Fruit fly (Drosophila melanogaster) whole organism, embryonic: Measurements from ENCODE around the gene Plap.

ENCODE experiments used
- Bgb ChIP-seq: fragments of 200-800 bp; sonication (Bioruptor generic); IDR thresholded peaks from 2 replicates; pipeline ENCODE4 v1.3.6; 2022; ENCODE audit warnings: missing biosample characterization, missing genetic modification characterization; ENCODE audit not compliant: partially characterized antibody
- Blimp-1 ChIP-seq: fragments of 200-800 bp; sonication (Bioruptor generic); optimal IDR thresholded peaks from 3 replicates; lab custom pipeline; 2018; ENCODE audit warnings: missing biosample characterization, missing genetic modification characterization, mild to moderate bottlenecking, moderate library complexity, missing genetic modification reagents
- CG10209 ChIP-seq: fragments of 200-800 bp; sonication (Bioruptor generic); optimal IDR thresholded peaks from 3 replicates; lab custom pipeline; 2017; ENCODE audit warnings: missing biosample characterization, mild to moderate bottlenecking, missing genetic modification characterization, missing genetic modification reagents
- CG10321 ChIP-seq: fragments of 200-800 bp; sonication (Bioruptor generic); IDR thresholded peaks from 2 replicates; pipeline ENCODE4 v1.3.6; 2022; ENCODE audit warnings: missing biosample characterization, missing genetic modification characterization
- CG11695 ChIP-seq: fragments of 200-800 bp; sonication (Bioruptor generic); IDR thresholded peaks from 3 replicates; pipeline ENCODE4 v1.3.6; 2022; ENCODE audit warnings: missing biosample characterization, missing genetic modification characterization
- CG14441 ChIP-seq: fragments of 200-800 bp; sonication (Bioruptor generic); IDR thresholded peaks from 2 replicates; pipeline ENCODE4 v1.3.6; 2022; ENCODE audit warnings: missing biosample characterization, missing genetic modification characterization
- CG14667 ChIP-seq: fragments of 200-800 bp; sonication (Bioruptor generic); IDR thresholded peaks from 2 replicates; pipeline ENCODE4 v1.3.6; 2022; ENCODE audit warnings: missing biosample characterization, missing genetic modification characterization
- CG15601 ChIP-seq: fragments of 200-800 bp; sonication (Bioruptor generic); optimal IDR thresholded peaks from 3 replicates; lab custom pipeline; 2019; ENCODE audit warnings: missing biosample characterization, mild to moderate bottlenecking, missing genetic modification characterization, moderate library complexity
- CG17385 ChIP-seq: fragments of 200-800 bp; sonication (Bioruptor generic); optimal IDR thresholded peaks from 3 replicates; lab custom pipeline; 2018; ENCODE audit warnings: missing biosample characterization, mild to moderate bottlenecking, missing genetic modification characterization
- CG2129 ChIP-seq: fragments of 200-800 bp; sonication (Bioruptor generic); IDR thresholded peaks from 2 replicates; pipeline ENCODE4 v1.3.6; 2022; ENCODE audit warnings: missing biosample characterization, missing genetic modification characterization; ENCODE audit not compliant: partially characterized antibody
- CG2712 ChIP-seq: fragments of 200-800 bp; optimal IDR thresholded peaks from 3 replicates; lab custom pipeline; 2019; ENCODE audit warnings: missing biosample characterization, mild to moderate bottlenecking, missing genetic modification characterization, moderate library complexity
- CG30403 ChIP-seq: fragments of 200-800 bp; sonication (Bioruptor generic); optimal IDR thresholded peaks from 3 replicates; lab custom pipeline; 2016; ENCODE audit warnings: missing biosample characterization, missing genetic modification characterization
- CG31224 ChIP-seq: fragments of 200-800 bp; sonication (Bioruptor generic); IDR thresholded peaks from 2 replicates; pipeline ENCODE4 v1.3.6; 2022; ENCODE audit warnings: missing biosample characterization, missing genetic modification characterization
- CG31441 ChIP-seq: fragments of 200-800 bp; sonication (Bioruptor generic); IDR thresholded peaks from 2 replicates; pipeline ENCODE4 v1.3.6; 2022; ENCODE audit warnings: missing biosample characterization, missing genetic modification characterization
- CG33213 ChIP-seq: fragments of 200-800 bp; sonication (Bioruptor generic); optimal IDR thresholded peaks from 3 replicates; lab custom pipeline; 2016; ENCODE audit warnings: missing biosample characterization, missing genetic modification characterization
- CG3726 ChIP-seq: fragments of 200-800 bp; sonication (Bioruptor generic); IDR thresholded peaks from 3 replicates; pipeline ENCODE4, ENCODE4 v1.3.6; 2022; ENCODE audit warnings: missing biosample characterization, missing genetic modification characterization
- CG6654 ChIP-seq: fragments of 200-800 bp; sonication (Bioruptor generic); optimal IDR thresholded peaks from 2 replicates; lab custom pipeline; 2017; ENCODE audit warnings: missing biosample characterization, mild to moderate bottlenecking, missing genetic modification characterization
- CG9727 ChIP-seq: fragments of 200-800 bp; sonication (Bioruptor generic); optimal IDR thresholded peaks from 3 replicates; lab custom pipeline; 2017; ENCODE audit warnings: missing biosample characterization, mild to moderate bottlenecking, missing genetic modification characterization
- Camta ChIP-seq: fragments of 200-800 bp; sonication (Bioruptor generic); optimal IDR thresholded peaks from 2 replicates; lab custom pipeline; 2016; ENCODE audit warnings: missing biosample characterization, missing genetic modification characterization
- CkIIα-i1 ChIP-seq: fragments of 200-800 bp; sonication (Bioruptor generic); IDR thresholded peaks from 2 replicates; pipeline ENCODE4 v1.3.6; 2022; ENCODE audit warnings: missing biosample characterization, missing genetic modification characterization
- Dip2 ChIP-seq: fragments of 200-800 bp; sonication (Bioruptor generic); IDR thresholded peaks from 2 replicates; pipeline ENCODE4 v1.3.6; 2022; ENCODE audit warnings: missing biosample characterization, missing genetic modification characterization
- Dip3 ChIP-seq: fragments of 200-800 bp; sonication (Bioruptor generic); optimal IDR thresholded peaks from 3 replicates; lab custom pipeline; 2016; ENCODE audit warnings: missing biosample characterization, missing genetic modification characterization
- Dref ChIP-seq: fragments of 200-800 bp; sonication (Bioruptor generic); IDR thresholded peaks from 2 replicates; pipeline ENCODE4 v1.3.6; 2022; ENCODE audit warnings: missing biosample characterization, missing genetic modification characterization
- Neu2 ChIP-seq: fragments of 200-800 bp; sonication (Bioruptor generic); optimal IDR thresholded peaks from 3 replicates; lab custom pipeline; 2016; ENCODE audit warnings: missing biosample characterization, missing genetic modification characterization, borderline replicate concordance
- Nf-YA ChIP-seq: fragments of 200-800 bp; sonication (Bioruptor generic); IDR thresholded peaks from 2 replicates; pipeline ENCODE4 v1.3.6; 2022; ENCODE audit warnings: missing biosample characterization, missing genetic modification characterization
- Pdp1 ChIP-seq, 2 experiments: fragments of 200-800 bp; sonication (Bioruptor generic); optimal IDR thresholded peaks; 3 replicates each; lab custom pipeline; 2016; ENCODE audit warnings: missing biosample characterization in 2 of 2, missing genetic modification characterization in 2 of 2, mild to moderate bottlenecking in 1 of 2, moderate library complexity in 1 of 2
- Usf ChIP-seq: fragments of 200-800 bp; sonication (Bioruptor generic); optimal IDR thresholded peaks from 2 replicates; lab custom pipeline; 2017; ENCODE audit warnings: missing genotype, missing biosample characterization, missing genetic modification characterization
- bab2 ChIP-seq: fragments of 200-800 bp; sonication (Bioruptor generic); optimal IDR thresholded peaks from 2 replicates; lab custom pipeline; 2016; ENCODE audit warnings: missing biosample characterization, missing genetic modification characterization
- bcd ChIP-seq: fragments of 200-800 bp; sonication (Bioruptor generic); optimal IDR thresholded peaks from 2 replicates; lab custom pipeline; 2017; ENCODE audit warnings: missing biosample characterization, mild to moderate bottlenecking, missing genetic modification characterization
- btn ChIP-seq: fragments of 200-800 bp; sonication (Bioruptor generic); optimal IDR thresholded peaks from 2 replicates; lab custom pipeline; 2016; ENCODE audit warnings: missing biosample characterization, missing genetic modification characterization
- caup ChIP-seq: fragments of 200-800 bp; sonication (Bioruptor generic); optimal IDR thresholded peaks from 3 replicates; lab custom pipeline; 2017; ENCODE audit warnings: missing biosample characterization, mild to moderate bottlenecking, missing genetic modification characterization, moderate library complexity; ENCODE audit not compliant: severe bottlenecking
- eyg ChIP-seq: fragments of 200-800 bp; sonication (Bioruptor generic); optimal IDR thresholded peaks from 3 replicates; lab custom pipeline; 2016; ENCODE audit warnings: missing biosample characterization, missing genetic modification characterization
- fru ChIP-seq: fragments of >200 bp; optimal IDR thresholded peaks from 2 replicates; lab custom pipeline; 2017
- gfzf ChIP-seq: fragments of 200-800 bp; sonication (Bioruptor generic); optimal IDR thresholded peaks from 2 replicates; lab custom pipeline; 2016; ENCODE audit warnings: missing biosample characterization, mild to moderate bottlenecking, missing genetic modification characterization, moderate library complexity
- klu ChIP-seq: fragments of 200-800 bp; sonication (Bioruptor generic); IDR thresholded peaks from 2 replicates; pipeline ENCODE4 v1.3.6; 2022; ENCODE audit warnings: missing biosample characterization, missing genetic modification characterization
- nau ChIP-seq: fragments of 200-800 bp; sonication (Bioruptor generic); optimal IDR thresholded peaks from 3 replicates; lab custom pipeline; 2017; ENCODE audit warnings: missing biosample characterization, mild to moderate bottlenecking, missing genetic modification characterization, missing genetic modification reagents
- onecut ChIP-seq: fragments of 200-800 bp; sonication (Bioruptor generic); IDR thresholded peaks from 2 replicates; pipeline ENCODE4 v1.3.6; 2022; ENCODE audit warnings: missing biosample characterization, missing genetic modification characterization
- pan ChIP-seq, 4 experiments: fragments of >200 bp in 3 of 4; fragments of 200-800 bp in 1 of 4; sonication (Bioruptor generic) in 1 of 4; optimal IDR thresholded peaks in 3 of 4; IDR thresholded peaks in 1 of 4; 2 replicates each; pipeline versions ENCODE4 v1.3.6 to Lab custom; 2017 to 2022; ENCODE audit warnings: missing biosample characterization in 2 of 4, missing genetic modification characterization in 2 of 4, mixed read lengths in 1 of 4
- peb ChIP-seq: fragments of 200-800 bp; sonication (Bioruptor generic); IDR thresholded peaks from 2 replicates; pipeline ENCODE4 v1.3.6; 2022; ENCODE audit warnings: missing biosample characterization, missing genetic modification characterization
- sim ChIP-seq: fragments of 200-800 bp; sonication (Bioruptor generic); IDR thresholded peaks from 2 replicates; pipeline ENCODE4 v1.3.6; 2022; ENCODE audit warnings: missing biosample characterization, missing genetic modification characterization
- sqz ChIP-seq: fragments of 200-800 bp; sonication (Bioruptor generic); optimal IDR thresholded peaks from 3 replicates; lab custom pipeline; 2018; ENCODE audit warnings: missing biosample characterization, mild to moderate bottlenecking, missing genetic modification characterization

Plap gene

dm6 chr2L:1172704-1173107 lies 2.5 kb upstream of the Plap start, which contains the start of the genes Charon and CG4887 (continued):
- TF ChIP-seq onecut (GFP tag; lab: Robert Waterston, UW): peak; percentile 56
- no peak for TF ChIP-seq fru (lab: Kevin White, UChicago)
- peak; percentile 73 for TF ChIP-seq caup (GFP tag; lab: Kevin White, UChicago)
- peak; percentile 55 for TF ChIP-seq Dref (GFP tag; lab: Robert Waterston, UW)
- TF ChIP-seq CG6654 (GFP tag; lab: Kevin White, UChicago): peak; percentile 16
- TF ChIP-seq CG2712 (tag; lab: Kevin White, UChicago): peak; percentile 83
- TF ChIP-seq CG31224 (GFP tag; lab: Robert Waterston, UW): peak; percentile 55; the same call in 1 of the 2 replicates
- TF ChIP-seq CG31441 (GFP tag; lab: Robert Waterston, UW): no peak
- TF ChIP-seq CG14441 (GFP tag; lab: Robert Waterston, UW): peak; percentile 78
- TF ChIP-seq btn (GFP tag; lab: Kevin White, UChicago): no peak
- TF ChIP-seq Pdp1 (GFP tag; optimal IDR thresholded peaks at IDR 0.05; lab: Kevin White, UChicago): peak in 1 of 2 experiments; percentile 87
- peak; percentile 53 for TF ChIP-seq Usf (GFP tag; lab: Kevin White, UChicago)
- TF ChIP-seq CG10321: no peak
- TF ChIP-seq CG10209 (GFP tag; lab: Kevin White, UChicago): peak; percentile 75
- TF ChIP-seq Dip2: no peak
- TF ChIP-seq Camta (GFP tag; lab: Kevin White, UChicago): peak; percentile 81
- TF ChIP-seq bcd (GFP tag; lab: Kevin White, UChicago): peak; percentile 73
- TF ChIP-seq CG14667 (GFP tag; lab: Robert Waterston, UW): peak; percentile 68
- peak; percentile 80 for TF ChIP-seq CG17385 (GFP tag; lab: Kevin White, UChicago)
- TF ChIP-seq CG33213 (GFP tag; lab: Kevin White, UChicago): peak; percentile 78
- no peak; the same call in 1 of the 3 replicates for TF ChIP-seq CG3726 (GFP tag; lab: Robert Waterston, UW)
- peak; percentile 49 for TF ChIP-seq Neu2
- TF ChIP-seq CG15601 (tag; lab: Kevin White, UChicago): peak; percentile 83
- TF ChIP-seq sqz (GFP tag; lab: Kevin White, UChicago): no peak
- peak; percentile 92 for TF ChIP-seq CG30403 (GFP tag; lab: Kevin White, UChicago)
- TF ChIP-seq gfzf (GFP tag; lab: Kevin White, UChicago): peak; percentile 27
- TF ChIP-seq klu: peak; percentile 68; the same call in 1 of the 2 replicates
- TF ChIP-seq peb (GFP tag; lab: Robert Waterston, UW): peak; percentile 60
- peak; percentile 89 for TF ChIP-seq bab2
- peak; percentile 52; the same call in 1 of the 2 replicates for TF ChIP-seq Nf-YA (GFP tag; lab: Robert Waterston, UW)
- TF ChIP-seq sim (GFP tag; lab: Robert Waterston, UW): no peak
- TF ChIP-seq CG11695 (GFP tag; lab: Robert Waterston, UW): peak; percentile 41; the same call in 1 of the 3 replicates
- TF ChIP-seq pan (optimal IDR thresholded peaks at IDR 0.05; lab: Kevin White, UChicago): no peak
- peak in 1 of 2 experiments; percentile 83 for TF ChIP-seq pan (GFP tag; optimal IDR thresholded peaks at IDR 0.05 in 1 of 2, IDR thresholded peaks at IDR 0.05 in 1 of 2)
- TF ChIP-seq Bgb (GFP tag; lab: Robert Waterston, UW): peak; percentile 63
- no peak for TF ChIP-seq CkIIα-i1 (GFP tag; lab: Robert Waterston, UW)
- TF ChIP-seq Blimp-1 (GFP tag; lab: Kevin White, UChicago): no peak
- peak; percentile 70 for TF ChIP-seq eyg (GFP tag; lab: Kevin White, UChicago)
- TF ChIP-seq CG9727 (GFP tag; lab: Kevin White, UChicago): peak; percentile 76
- TF ChIP-seq Dip3 (GFP tag; lab: Kevin White, UChicago): peak; percentile 91
- TF ChIP-seq CG2129 (GFP tag; lab: Robert Waterston, UW): peak; percentile 41; the same call in 1 of the 2 replicates
- no peak for TF ChIP-seq nau (GFP tag; lab: Kevin White, UChicago)
